Worm (Caenorhabditis elegans) whole organism, L4 larva: ENCODE results near the gene Y47D3A.20.

Experiments
- Y48G9A.11 ChIP-seq: fragments of 200-800 bp; sonication (Bioruptor generic); IDR thresholded peaks from 2 replicates; pipeline ENCODE4 v1.3.6; 2022; ENCODE audit warnings: missing genetic modification reagents, missing genetic modification characterization, missing compliant biosample characterization
- nhr-25 ChIP-seq: sonication (generic microtip); optimal IDR thresholded peaks from 2 replicates; lab custom pipeline; 2017; ENCODE audit warnings: missing genetic modification characterization, mild to moderate bottlenecking, missing compliant biosample characterization, antibody characterized with exemption, moderate library complexity, borderline replicate concordance; ENCODE audit not compliant: insufficient read depth
- skn-1 ChIP-seq: fragments of 150-350 bp; optimal IDR thresholded peaks from 2 replicates; lab custom pipeline; 2014; ENCODE audit warnings: missing biosample characterization, missing genetic modification characterization

DNA sequence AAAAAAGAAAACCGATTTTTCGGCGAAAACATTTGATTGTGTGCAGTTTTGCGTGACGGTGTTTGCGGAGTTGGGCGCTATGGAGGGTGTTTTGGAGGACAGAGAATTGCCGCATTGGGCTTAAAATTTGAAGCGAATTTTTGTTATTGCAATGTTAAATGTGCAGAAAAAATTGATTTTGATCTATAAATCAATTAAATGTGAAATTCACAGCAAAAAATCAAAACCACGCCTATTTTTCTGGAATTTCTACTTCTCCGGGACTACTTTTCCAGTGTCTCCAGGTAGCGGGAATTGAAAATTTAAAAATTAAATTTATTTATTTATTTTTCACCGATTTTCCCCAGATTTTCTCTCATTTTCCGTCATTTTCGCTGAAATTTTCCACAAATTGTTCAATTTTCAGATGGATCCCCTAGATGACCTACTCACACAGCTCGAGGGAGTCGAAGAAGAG lies 42.3 kb downstream of the Y47D3A.20 start, which contains the start of gene mcm-10:
- no peak for TF ChIP-seq Y48G9A.11 (GFP tag; lab: Robert Waterston, UW)
- no peak for TF ChIP-seq skn-1 (tag; lab: Kevin White, UChicago)
- no peak for TF ChIP-seq nhr-25
